Worm (Caenorhabditis elegans): ENCODE measurements around the gene C34D1.4.

DNA sequence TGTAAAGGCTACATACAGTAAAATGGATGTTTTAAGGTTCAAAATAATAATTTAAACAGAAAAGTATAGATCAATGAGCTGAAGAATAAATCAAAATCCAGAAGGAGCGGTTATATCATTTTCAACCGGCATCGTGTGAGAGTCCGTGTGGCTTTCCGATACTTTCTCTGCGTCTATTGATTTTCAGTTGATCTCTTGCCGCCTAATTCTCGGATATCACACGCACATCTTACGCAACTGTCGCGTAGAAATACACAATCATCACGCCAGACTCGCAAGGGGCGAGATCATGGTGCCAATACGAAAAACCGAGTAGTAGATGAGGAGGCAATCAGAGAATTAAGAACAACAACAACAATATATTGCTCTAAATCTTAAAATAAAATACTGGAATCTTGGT lies 29.8 kb upstream of the C34D1.4 start:
- TF ChIP-seq elt-3 (tag; optimal IDR thresholded peaks at IDR 0.05) (no peak), ceh-28 (tag; optimal IDR thresholded peaks at IDR 0.05) (no peak), unc-62 (GFP tag; optimal IDR thresholded peaks at IDR 0.05) (no peak), skn-1 (tag; optimal IDR thresholded peaks at IDR 0.05) (no peak), mml-1 (tag; optimal IDR thresholded peaks at IDR 0.05) (no peak), nhr-25 (tag; optimal IDR thresholded peaks at IDR 0.05) (no peak), unc-39 (tag; optimal IDR thresholded peaks at IDR 0.05) (no peak), nhr-28 (tag; optimal IDR thresholded peaks at IDR 0.05) (no peak)

Measured in whole organism, L3 larva.